Worm (Caenorhabditis elegans): ENCODE measurements around the gene R13A1.5.

DNA sequence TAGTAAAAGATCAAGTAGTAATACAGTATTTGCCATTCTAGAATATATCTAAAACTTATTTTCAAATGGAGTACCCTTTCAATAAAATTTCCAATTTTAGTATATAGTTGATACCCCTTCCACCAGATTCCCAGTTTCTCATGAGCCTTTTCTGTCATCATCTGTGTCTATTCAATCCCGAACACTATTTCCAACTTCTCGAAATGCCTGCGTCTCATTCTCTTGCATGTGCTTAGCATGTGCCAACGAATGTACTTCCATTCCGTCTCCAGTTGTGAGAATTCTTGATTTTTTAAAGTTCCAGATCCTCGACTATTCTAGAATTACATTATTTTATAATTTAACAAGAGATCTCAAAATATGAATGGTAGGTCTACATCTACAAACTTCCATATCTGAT is 25.1 kb downstream of the R13A1.5 start, which contains the start of gene C42D4.18:
- no peak for TF ChIP-seq unc-62 (GFP tag; optimal IDR thresholded peaks at IDR 0.05)
- no peak for TF ChIP-seq nhr-90 (tag; optimal IDR thresholded peaks at IDR 0.05; ENCODE audit: poor library complexity)

Data from whole organism, L1 larva.